Fruit fly (Drosophila melanogaster) whole organism, prepupa: ENCODE measurements around the gene COX7AL2.

Source experiments
- Blimp-1 ChIP-seq: fragments of 200-800 bp; sonication (Bioruptor generic); optimal IDR thresholded peaks from 3 replicates; lab custom pipeline; 2017; ENCODE audit warnings: missing biosample characterization, missing genetic modification characterization, mild to moderate bottlenecking, moderate library complexity, missing genetic modification reagents
- CG10631 ChIP-seq: fragments of 200-800 bp; sonication (Bioruptor generic); optimal IDR thresholded peaks from 2 replicates; lab custom pipeline; 2016; ENCODE audit warnings: missing biosample characterization, missing genetic modification characterization
- CG10669 ChIP-seq: fragments of 200-800 bp; sonication (Bioruptor generic); optimal IDR thresholded peaks from 3 replicates; lab custom pipeline; 2018; ENCODE audit warnings: missing biosample characterization, mild to moderate bottlenecking, missing genetic modification characterization, moderate library complexity
- CG11294 ChIP-seq: fragments of 200-800 bp; sonication (Bioruptor generic); IDR thresholded peaks from 2 replicates; pipeline ENCODE4 v1.3.6; 2022; ENCODE audit warnings: missing biosample characterization, missing genetic modification characterization
- CG1621 ChIP-seq: fragments of 200-800 bp; sonication (Bioruptor generic); optimal IDR thresholded peaks from 3 replicates; lab custom pipeline; 2018; ENCODE audit warnings: missing biosample characterization, mild to moderate bottlenecking, missing genetic modification characterization
- CG3032 ChIP-seq: fragments of 200-800 bp; optimal IDR thresholded peaks from 2 replicates; lab custom pipeline; 2019; ENCODE audit warnings: missing biosample characterization, mild to moderate bottlenecking, missing genetic modification characterization, moderate library complexity
- CG31627 ChIP-seq: fragments of 200-800 bp; sonication (Bioruptor generic); optimal IDR thresholded peaks from 3 replicates; lab custom pipeline; 2016; ENCODE audit warnings: missing biosample characterization, missing genetic modification characterization
- CG34406 ChIP-seq: fragments of 200-800 bp; sonication (Bioruptor generic); optimal IDR thresholded peaks from 3 replicates; lab custom pipeline; 2016; ENCODE audit warnings: missing biosample characterization, missing genetic modification characterization
- CG3919 ChIP-seq: fragments of 200-800 bp; sonication (Bioruptor generic); optimal IDR thresholded peaks from 3 replicates; lab custom pipeline; 2016; ENCODE audit warnings: missing biosample characterization, missing genetic modification characterization
- CG4318 ChIP-seq: fragments of 200-800 bp; sonication (Bioruptor generic); optimal IDR thresholded peaks from 3 replicates; lab custom pipeline; 2017; ENCODE audit warnings: missing biosample characterization, mild to moderate bottlenecking, missing genetic modification characterization
- CG6163 ChIP-seq: fragments of 200-800 bp; sonication (Bioruptor generic); IDR thresholded peaks from 3 replicates; pipeline ENCODE4 v1.3.6; 2022; ENCODE audit warnings: missing biosample characterization, missing genetic modification characterization
- CG6792 ChIP-seq: fragments of 200-800 bp; sonication (Bioruptor generic); optimal IDR thresholded peaks from 3 replicates; lab custom pipeline; 2016; ENCODE audit warnings: missing biosample characterization, missing genetic modification characterization
- CG6808 ChIP-seq: fragments of 200-800 bp; sonication (Bioruptor generic); optimal IDR thresholded peaks from 3 replicates; lab custom pipeline; 2017; ENCODE audit warnings: missing biosample characterization, missing genetic modification characterization, mild to moderate bottlenecking, moderate library complexity, missing genetic modification reagents
- CG7368 ChIP-seq: fragments of 200-800 bp; sonication (Bioruptor generic); optimal IDR thresholded peaks from 3 replicates; lab custom pipeline; 2016; ENCODE audit warnings: missing biosample characterization, missing genetic modification characterization
- CG8119 ChIP-seq: fragments of 200-800 bp; sonication (Bioruptor generic); IDR thresholded peaks from 3 replicates; pipeline ENCODE4 v1.3.6; 2022; ENCODE audit warnings: missing biosample characterization, missing genetic modification characterization
- CG8319 ChIP-seq: fragments of 200-800 bp; sonication (Bioruptor generic); optimal IDR thresholded peaks from 3 replicates; lab custom pipeline; 2016; ENCODE audit warnings: missing biosample characterization, missing genetic modification characterization
- CG9139 ChIP-seq: fragments of 200-800 bp; sonication (Bioruptor generic); optimal IDR thresholded peaks from 3 replicates; lab custom pipeline; 2017; ENCODE audit warnings: missing biosample characterization, mild to moderate bottlenecking, missing genetic modification characterization
- Eip75B ChIP-seq: fragments of 200-800 bp; sonication (Bioruptor generic); optimal IDR thresholded peaks from 3 replicates; lab custom pipeline; 2016; ENCODE audit warnings: missing biosample characterization, missing genetic modification characterization
- Eip78C ChIP-seq: fragments of 200-800 bp; sonication (Bioruptor generic); peaks from one replicate; lab custom pipeline; 2016; ENCODE audit warnings: missing biosample characterization, missing genetic modification characterization
- Eip93F ChIP-seq: fragments of 200-800 bp; sonication (Bioruptor generic); optimal IDR thresholded peaks from 2 replicates; lab custom pipeline; 2016; ENCODE audit warnings: missing biosample characterization, mild to moderate bottlenecking, missing genetic modification characterization
- Ets21C ChIP-seq: fragments of 200-800 bp; sonication (Bioruptor generic); optimal IDR thresholded peaks from 3 replicates; lab custom pipeline; 2016; ENCODE audit warnings: missing biosample characterization, missing genetic modification characterization
- Hr4 ChIP-seq: fragments of 200-800 bp; sonication (Bioruptor generic); optimal IDR thresholded peaks from 3 replicates; lab custom pipeline; 2016; ENCODE audit warnings: missing biosample characterization, missing genetic modification characterization
- Met ChIP-seq: fragments of 200-800 bp; sonication (Bioruptor generic); optimal IDR thresholded peaks from 3 replicates; lab custom pipeline; 2016; ENCODE audit warnings: missing biosample characterization, missing genetic modification characterization
- OdsH ChIP-seq: fragments of 200-800 bp; sonication (Bioruptor generic); optimal IDR thresholded peaks from 3 replicates; lab custom pipeline; 2016; ENCODE audit warnings: missing biosample characterization, missing genetic modification characterization
- Smox ChIP-seq: fragments of 200-800 bp; sonication (Bioruptor generic); optimal IDR thresholded peaks from 3 replicates; lab custom pipeline; 2016; ENCODE audit warnings: missing biosample characterization, missing genetic modification characterization
- Sox102F ChIP-seq: fragments of 200-800 bp; sonication (Bioruptor generic); optimal IDR thresholded peaks from 2 replicates; lab custom pipeline; 2016; ENCODE audit warnings: missing biosample characterization, mild to moderate bottlenecking, missing genetic modification characterization
- Sox14 ChIP-seq: fragments of 200-800 bp; sonication (Bioruptor generic); optimal IDR thresholded peaks from 3 replicates; lab custom pipeline; 2016; ENCODE audit warnings: missing biosample characterization, missing genetic modification characterization
- Sox15 ChIP-seq: fragments of 200-800 bp; sonication (Bioruptor generic); optimal IDR thresholded peaks from 3 replicates; lab custom pipeline; 2016; ENCODE audit warnings: missing biosample characterization, missing genetic modification characterization
- cyc ChIP-seq: fragments of 200-800 bp; sonication (Bioruptor generic); optimal IDR thresholded peaks from 3 replicates; lab custom pipeline; 2016; ENCODE audit warnings: missing biosample characterization, missing genetic modification characterization
- dsx ChIP-seq: fragments of 200-800 bp; optimal IDR thresholded peaks from 3 replicates; lab custom pipeline; 2019; ENCODE audit warnings: missing biosample characterization, mild to moderate bottlenecking, missing genetic modification characterization, moderate library complexity; ENCODE audit not compliant: poor library complexity, severe bottlenecking
- eg ChIP-seq: fragments of 200-800 bp; sonication (Bioruptor generic); IDR thresholded peaks from 3 replicates; pipeline ENCODE4 v1.3.6; 2022; ENCODE audit warnings: missing biosample characterization, missing genetic modification characterization
- fd85E ChIP-seq: fragments of 200-800 bp; sonication (Bioruptor generic); optimal IDR thresholded peaks from 3 replicates; lab custom pipeline; 2016; ENCODE audit warnings: missing biosample characterization, missing genetic modification characterization
- fkh ChIP-seq: fragments of 200-800 bp; sonication (Bioruptor generic); optimal IDR thresholded peaks from 3 replicates; lab custom pipeline; 2017; ENCODE audit warnings: missing biosample characterization, mild to moderate bottlenecking, missing genetic modification characterization, moderate library complexity
- lz ChIP-seq: fragments of 200-800 bp; sonication (Bioruptor generic); optimal IDR thresholded peaks from 3 replicates; lab custom pipeline; 2016; ENCODE audit warnings: missing biosample characterization, missing genetic modification characterization
- net ChIP-seq: fragments of 200-800 bp; sonication (Bioruptor generic); optimal IDR thresholded peaks from 3 replicates; lab custom pipeline; 2016; ENCODE audit warnings: missing biosample characterization, missing genetic modification characterization
- pdm3 ChIP-seq: fragments of 200-800 bp; sonication (Bioruptor generic); optimal IDR thresholded peaks from 3 replicates; lab custom pipeline; 2016; ENCODE audit warnings: missing biosample characterization, missing genetic modification characterization
- salr ChIP-seq, 2 experiments: fragments of 200-800 bp; sonication (Bioruptor generic); optimal IDR thresholded peaks; 3 replicates each; lab custom pipeline; 2016 to 2018; ENCODE audit warnings: missing biosample characterization in 2 of 2, missing genetic modification characterization in 2 of 2, mild to moderate bottlenecking in 1 of 2
- ss ChIP-seq, 2 experiments: fragments of 200-800 bp; sonication (Bioruptor generic); optimal IDR thresholded peaks; 2 replicates in 1 of 2; 3 replicates in 1 of 2; lab custom pipeline; 2017 to 2018; ENCODE audit warnings: mild to moderate bottlenecking in 2 of 2, missing biosample characterization in 2 of 2, missing genetic modification characterization in 2 of 2, moderate library complexity in 1 of 2
- svp ChIP-seq: fragments of 200-800 bp; sonication (Bioruptor generic); peaks from one replicate; lab custom pipeline; 2016; ENCODE audit warnings: missing biosample characterization, missing genetic modification characterization
- topi ChIP-seq: fragments of 200-800 bp; sonication (Bioruptor generic); optimal IDR thresholded peaks from 3 replicates; lab custom pipeline; 2016; ENCODE audit warnings: missing biosample characterization, missing genetic modification characterization
- vri ChIP-seq: fragments of 200-800 bp; sonication (Bioruptor generic); optimal IDR thresholded peaks from 3 replicates; lab custom pipeline; 2016; ENCODE audit warnings: missing biosample characterization, mild to moderate bottlenecking, missing genetic modification characterization

COX7AL2 gene

DNA sequence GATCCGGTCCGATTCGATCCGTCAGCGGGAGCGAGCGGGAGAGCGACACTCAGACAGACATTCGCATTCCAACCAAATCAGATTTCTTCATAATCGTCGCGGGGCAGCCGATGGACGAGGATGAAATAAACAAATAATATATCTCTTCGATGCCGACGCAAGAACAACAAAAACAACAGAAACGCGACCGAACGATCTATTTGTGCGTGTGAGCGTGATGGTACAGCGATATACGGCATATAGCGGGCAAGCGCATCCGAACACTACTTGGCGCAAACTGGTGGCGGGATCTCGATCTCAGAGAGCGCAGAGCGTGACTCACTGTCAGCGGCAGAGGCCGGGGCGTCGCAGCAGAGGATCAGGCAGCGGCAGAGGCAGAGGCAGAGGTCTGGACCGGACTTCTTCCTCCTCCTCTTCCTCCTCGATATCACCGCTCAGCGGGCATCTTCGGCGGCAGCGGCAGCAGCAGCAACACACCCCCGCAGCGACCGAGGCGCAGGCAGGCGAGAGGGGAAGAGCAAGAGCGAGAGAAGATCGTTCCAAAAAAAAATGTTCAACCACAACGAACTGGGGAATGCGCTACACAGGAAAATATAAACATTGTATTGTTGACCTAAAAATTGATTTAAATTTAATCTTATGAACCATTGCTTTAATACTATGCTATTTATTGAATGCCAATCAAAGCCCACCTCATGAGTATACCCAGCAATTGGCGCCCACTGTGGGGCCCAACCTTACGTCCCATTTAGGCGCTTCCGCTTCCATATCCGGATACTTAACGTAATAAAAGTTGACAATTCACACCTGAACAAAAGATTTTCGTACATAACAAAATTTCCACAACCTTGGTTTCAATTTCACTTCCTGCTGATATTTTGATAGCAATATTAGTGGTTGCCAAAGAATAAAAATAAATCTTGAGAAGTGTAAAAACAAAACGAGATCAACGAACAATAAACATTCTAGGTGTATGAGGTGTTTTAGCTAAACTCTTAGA lies 36.2 kb downstream of the COX7AL2 start (continued):
- TF ChIP-seq CG6163 (GFP tag; lab: Robert Waterston, UW) (peak; percentile 63; the same call in 2 of the 3 replicates), CG4318 (GFP tag; lab: Kevin White, UChicago) (peak; percentile 68), Met (GFP tag; lab: Kevin White, UChicago) (peak; percentile 84), fkh (GFP tag; lab: Kevin White, UChicago) (no peak), ss (GFP tag; optimal IDR thresholded peaks at IDR 0.05; lab: Kevin White, UChicago) (peak; percentile 3 to 50), Ets21C (GFP tag; lab: Kevin White, UChicago) (peak; percentile 31), CG10631 (peak; percentile 74), Eip78C (peak; percentile 93), CG3032 (tag; lab: Kevin White, UChicago) (peak; percentile 44), Hr4 (GFP tag; lab: Kevin White, UChicago) (peak; percentile 63), eg (GFP tag; lab: Robert Waterston, UW) (peak; percentile 57; the same call in 2 of the 3 replicates), dsx (GFP tag; lab: Kevin White, UChicago) (peak; percentile 50), CG7368 (peak; percentile 32), OdsH (peak; percentile 53), Eip93F (no peak), Blimp-1 (no peak), CG6808 (GFP tag; lab: Kevin White, UChicago) (peak; percentile 27), topi (peak; percentile 81), fd85E (no peak), Sox102F (GFP tag; lab: Kevin White, UChicago) (peak; percentile 6), CG10669 (GFP tag; lab: Kevin White, UChicago) (peak; percentile 53), pdm3 (GFP tag; lab: Kevin White, UChicago) (peak; percentile 72), CG11294 (GFP tag; lab: Robert Waterston, UW) (no peak), cyc (GFP tag; lab: Kevin White, UChicago) (peak; percentile 78), CG9139 (GFP tag; lab: Kevin White, UChicago) (peak; percentile 8), vri (peak; percentile 9), Eip75B (GFP tag; lab: Kevin White, UChicago) (peak; percentile 63), svp (GFP tag; lab: Kevin White, UChicago) (peak; percentile 94), Sox14 (peak; percentile 77), CG3919 (peak; percentile 53)

DNA sequence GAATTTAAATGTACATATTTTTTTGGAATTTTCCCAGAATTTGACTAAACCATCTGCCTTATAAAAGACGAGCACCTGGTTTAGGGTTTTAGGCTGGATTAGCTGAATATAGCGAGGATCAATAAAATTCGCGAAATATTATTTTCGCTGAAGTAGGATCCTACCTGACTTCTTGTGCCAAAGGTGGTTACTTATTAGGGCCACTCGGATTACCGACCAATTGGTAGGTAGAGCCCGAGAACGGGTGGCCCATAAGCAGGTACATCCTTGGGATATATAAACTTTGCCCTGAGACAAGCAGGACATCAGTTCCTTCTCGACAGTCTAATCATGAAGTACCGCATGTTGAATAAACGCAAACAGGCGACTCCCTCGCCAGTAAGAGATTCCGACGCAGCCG lies 42.3 kb downstream of the COX7AL2 start, which contains the start of gene CG15382:
CG15382 (plus strand) TSS at position 301 of the 400 bp plus-strand sequence.
- TF ChIP-seq CG8119 (GFP tag; lab: Robert Waterston, UW) (no peak), CG1621 (tag; lab: Kevin White, UChicago) (no peak), lz (GFP tag; lab: Kevin White, UChicago) (no peak), Ets21C (GFP tag; lab: Kevin White, UChicago) (no peak), CG6792 (no peak), OdsH (no peak), Smox (no peak), eg (GFP tag; lab: Robert Waterston, UW) (no peak), net (GFP tag; lab: Kevin White, UChicago) (no peak), topi (no peak), Sox15 (GFP tag; lab: Kevin White, UChicago) (no peak), pdm3 (GFP tag; lab: Kevin White, UChicago) (no peak), CG31627 (no peak), CG10669 (GFP tag; lab: Kevin White, UChicago) (no peak), ss (GFP tag; optimal IDR thresholded peaks at IDR 0.05; lab: Kevin White, UChicago) (no peak), Blimp-1 (no peak), CG34406 (GFP tag; lab: Kevin White, UChicago) (no peak), fkh (GFP tag; lab: Kevin White, UChicago) (no peak), CG8319 (GFP tag; lab: Kevin White, UChicago) (no peak), salr (GFP tag; optimal IDR thresholded peaks at IDR 0.05; lab: Kevin White, UChicago) (no peak)
